Worm (Caenorhabditis elegans) whole organism, L4 larva: ENCODE results near the gene prp-19.

Experiments
- Y105C5A.15 ChIP-seq: fragments of 200-800 bp; sonication (Bioruptor generic); IDR thresholded peaks from 2 replicates; pipeline ENCODE4 v1.3.6; 2022; ENCODE audit warnings: missing genetic modification characterization, missing compliant biosample characterization
- Y48G9A.11 ChIP-seq: fragments of 200-800 bp; sonication (Bioruptor generic); IDR thresholded peaks from 2 replicates; pipeline ENCODE4 v1.3.6; 2022; ENCODE audit warnings: missing genetic modification reagents, missing genetic modification characterization, missing compliant biosample characterization
- ctbp-1 ChIP-seq: fragments of 200-800 bp; sonication (Bioruptor generic); IDR thresholded peaks from 2 replicates; pipeline ENCODE4 v1.3.6; 2022; ENCODE audit warnings: missing genetic modification reagents, missing genetic modification characterization, missing compliant biosample characterization
- duxl-1 ChIP-seq: sonication (generic microtip); optimal IDR thresholded peaks from 2 replicates; lab custom pipeline; 2016; ENCODE audit warnings: mild to moderate bottlenecking, missing genetic modification characterization, moderate library complexity, missing compliant biosample characterization; ENCODE audit not compliant: poor library complexity
- hlh-30 ChIP-seq: sonication (generic microtip); optimal IDR thresholded peaks from 2 replicates; lab custom pipeline; 2017; ENCODE audit warnings: antibody characterized with exemption, mild to moderate bottlenecking, missing genetic modification characterization, missing compliant biosample characterization; ENCODE audit not compliant: insufficient read depth
- jun-1 ChIP-seq: fragments of 150-350 bp; optimal IDR thresholded peaks from 2 replicates; lab custom pipeline; 2014; ENCODE audit warnings: missing biosample characterization, missing genetic modification reagents, missing genetic modification characterization
- lin-29 ChIP-seq: fragments of 200-800 bp; sonication (Bioruptor generic); IDR thresholded peaks from 2 replicates; pipeline ENCODE4 v1.3.6; 2022; ENCODE audit warnings: missing genetic modification reagents, missing genetic modification characterization, missing compliant biosample characterization
- mep-1 ChIP-seq: fragments of 150-350 bp; sonication (generic microtip); optimal IDR thresholded peaks from 3 replicates; lab custom pipeline; 2014; ENCODE audit warnings: missing biosample characterization, missing genetic modification characterization
- nhr-28 ChIP-seq: fragments of 150-350 bp; optimal IDR thresholded peaks from 2 replicates; lab custom pipeline; 2014; ENCODE audit warnings: missing biosample characterization, missing genetic modification characterization
- nhr-76 ChIP-seq: fragments of 150-350 bp; optimal IDR thresholded peaks from 2 replicates; lab custom pipeline; 2014; ENCODE audit warnings: missing biosample characterization, missing genetic modification characterization
- rbr-2 ChIP-seq: sonication (generic microtip); optimal IDR thresholded peaks from 2 replicates; lab custom pipeline; 2016; ENCODE audit warnings: missing genotype, missing genetic modification characterization, missing compliant biosample characterization
- unc-130 ChIP-seq: sonication (generic microtip); optimal IDR thresholded peaks from 2 replicates; lab custom pipeline; 2016; ENCODE audit warnings: missing genetic modification reagents, missing genetic modification characterization, missing compliant biosample characterization
- ztf-11 ChIP-seq: fragments of 150-350 bp; optimal IDR thresholded peaks from 2 replicates; lab custom pipeline; 2014; ENCODE audit warnings: missing biosample characterization, missing genetic modification characterization

ce11 chrIII:5195690-5196089 is 23.8 kb upstream of the prp-19 start, which contains the start of gene moc-6:
- no peak for TF ChIP-seq ztf-11 (tag; lab: Kevin White, UChicago)
- TF ChIP-seq lin-29 (GFP tag; lab: Robert Waterston, UW): no peak
- no peak for TF ChIP-seq Y48G9A.11
- no peak for TF ChIP-seq Y105C5A.15 (GFP tag; lab: Robert Waterston, UW)
- TF ChIP-seq hlh-30: no peak
- no peak for TF ChIP-seq unc-130
- no peak for TF ChIP-seq rbr-2 (tag; lab: Kevin White, UChicago)
- TF ChIP-seq nhr-76 (tag; lab: Kevin White, UChicago): no peak
- TF ChIP-seq mep-1: no peak
- TF ChIP-seq jun-1 (tag; lab: Kevin White, UChicago): no peak
- TF ChIP-seq duxl-1 (tag; lab: Kevin White, UChicago): no peak
- TF ChIP-seq nhr-28 (tag; lab: Kevin White, UChicago): no peak
- TF ChIP-seq ctbp-1 (GFP tag; lab: Robert Waterston, UW): no peak
